Worm (Caenorhabditis elegans): ENCODE results near the gene srr-9.
"Not testable (repeated sequence)": the region's sequence is repeated elsewhere in the genome, so short reads cannot be mapped to it uniquely, and the experiment has no call there.

Gene srr-9

ce11 chrV:7737710-7738109, at the start of gene srr-9:
TSS of gene srr-9 (plus strand) at chrV:7738010.
- TF ChIP-seq ama-1 (optimal IDR thresholded peaks at IDR 0.05) (no peak), nhr-10 (tag; optimal IDR thresholded peaks at IDR 0.05) (no peak), daf-12 (tag; optimal IDR thresholded peaks at IDR 0.05) (no peak), aha-1 (tag) (peak; percentile 80)

- TF ChIP-seq ceh-20 (GFP tag; IDR thresholded peaks at IDR 0.05) = no peak
- no peak for TF ChIP-seq Y5F2A.4 (GFP tag; optimal IDR thresholded peaks at IDR 0.05)
- no peak for TF ChIP-seq dmd-6 (GFP tag; IDR thresholded peaks at IDR 0.05)
- no peak for TF ChIP-seq pqm-1 (tag; optimal IDR thresholded peaks at IDR 0.05)
- TF ChIP-seq snpc-4 (tag; optimal IDR thresholded peaks at IDR 0.05) = no peak
- no peak for TF ChIP-seq mxl-3 (GFP tag; optimal IDR thresholded peaks at IDR 0.05)
- no peak for TF ChIP-seq lin-1 (GFP tag; IDR thresholded peaks at IDR 0.05)
- TF ChIP-seq hmg-1.1 (GFP tag; IDR thresholded peaks at IDR 0.05) = no peak
- TF ChIP-seq T20F7.1 (GFP tag; optimal IDR thresholded peaks at IDR 0.05) = no peak
- TF ChIP-seq zip-11 (GFP tag; IDR thresholded peaks at IDR 0.05) = no peak
- no peak for TF ChIP-seq lin-39 (tag; optimal IDR thresholded peaks at IDR 0.05)
- no peak for TF ChIP-seq nhr-10 (tag; optimal IDR thresholded peaks at IDR 0.05)
- TF ChIP-seq fkh-10 (GFP tag; optimal IDR thresholded peaks at IDR 0.05) = no peak
- no peak for TF ChIP-seq nhr-42 (GFP tag; IDR thresholded peaks at IDR 0.05)
- no peak for TF ChIP-seq spr-1 (tag; optimal IDR thresholded peaks at IDR 0.05)
- TF ChIP-seq nhr-102 (tag; optimal IDR thresholded peaks at IDR 0.05) = no peak
- TF ChIP-seq lir-3 (tag; optimal IDR thresholded peaks at IDR 0.05) = no peak
- TF ChIP-seq zag-1 (tag; optimal IDR thresholded peaks at IDR 0.05) = no peak
- no peak for TF ChIP-seq hlh-11 (tag; optimal IDR thresholded peaks at IDR 0.05)
- no peak for TF ChIP-seq ceh-44 (GFP tag; IDR thresholded peaks at IDR 0.05)
Measured at ce11 chrV:7689888-7690287, 47.9 kb upstream of the srr-9 start, which contains the start of gene C12D5.9. TSS of gene C12D5.9 (minus strand) at chrV:7689988.

ce11 chrV:7690637-7691036, 47.2 kb upstream of the srr-9 start:
- TF ChIP-seq unc-62 (GFP tag; optimal IDR thresholded peaks at IDR 0.05 in 1 of 2) (peak in 1 of 2 experiments; percentile 90), unc-62 (tag; optimal IDR thresholded peaks at IDR 0.05) (no peak), F37D6.2 (tag; optimal IDR thresholded peaks at IDR 0.05) (no peak), hlh-11 (tag; optimal IDR thresholded peaks at IDR 0.05) (no peak)

- TF ChIP-seq nhr-28 (tag; optimal IDR thresholded peaks at IDR 0.05) (no peak), ZK337.2 (GFP tag; IDR thresholded peaks at IDR 0.05) (no peak), dve-1 (tag; optimal IDR thresholded peaks at IDR 0.05; ENCODE audit: insufficient read depth) (no peak), unc-39 (tag; optimal IDR thresholded peaks at IDR 0.05) (no peak)
Measured at ce11 chrV:7693394-7693793, 44.4 kb upstream of the srr-9 start, which contains the start of gene C12D5.10. TSS of gene C12D5.10 (minus strand) at chrV:7693494.

- TF ChIP-seq lsy-2 (tag; optimal IDR thresholded peaks at IDR 0.05) = no peak
Measured at ce11 chrV:7696842-7697241, 41.0 kb upstream of the srr-9 start, which contains the start of gene ZK105.3. TSS of gene ZK105.3 (plus strand) at chrV:7697142.

ce11 chrV:7703536-7703935, 34.3 kb upstream of the srr-9 start, which contains the start of gene srsx-40:
TSS of gene srsx-40 (minus strand) at chrV:7703636.
- not testable (repeated sequence) for TF ChIP-seq pqm-1 (tag; optimal IDR thresholded peaks at IDR 0.05); php-3 (GFP tag; IDR thresholded peaks at IDR 0.05); madf-5 (GFP tag; IDR thresholded peaks at IDR 0.05)

All from whole organism, L4 larva.